Fruit fly (Drosophila melanogaster) whole organism: Measurements from ENCODE around the gene fit.

Source experiments
- CG8478 ChIP-seq: fragments of >200 bp; optimal IDR thresholded peaks from 2 replicates; lab custom pipeline; 2018; ENCODE audit warnings: inconsistent platforms
- Dll ChIP-seq: fragments of >200 bp; optimal IDR thresholded peaks from 2 replicates; lab custom pipeline; 2017
- EcR ChIP-seq, 2 experiments: fragments of >200 bp; optimal IDR thresholded peaks; 2 replicates each; lab custom pipeline; 2017; ENCODE audit warnings: missing biosample characterization in 2 of 2, missing genetic modification characterization in 2 of 2, missing genetic modification reagents in 2 of 2
- pan ChIP-seq: fragments of >200 bp; optimal IDR thresholded peaks from 2 replicates; lab custom pipeline; 2017
- psq ChIP-seq: fragments of >200 bp; optimal IDR thresholded peaks from 2 replicates; lab custom pipeline; 2017
- usp ChIP-seq: fragments of >200 bp; optimal IDR thresholded peaks from 2 replicates; lab custom pipeline; 2017; ENCODE audit warnings: missing biosample characterization, missing genetic modification characterization, mixed read lengths

The fit gene

DNA sequence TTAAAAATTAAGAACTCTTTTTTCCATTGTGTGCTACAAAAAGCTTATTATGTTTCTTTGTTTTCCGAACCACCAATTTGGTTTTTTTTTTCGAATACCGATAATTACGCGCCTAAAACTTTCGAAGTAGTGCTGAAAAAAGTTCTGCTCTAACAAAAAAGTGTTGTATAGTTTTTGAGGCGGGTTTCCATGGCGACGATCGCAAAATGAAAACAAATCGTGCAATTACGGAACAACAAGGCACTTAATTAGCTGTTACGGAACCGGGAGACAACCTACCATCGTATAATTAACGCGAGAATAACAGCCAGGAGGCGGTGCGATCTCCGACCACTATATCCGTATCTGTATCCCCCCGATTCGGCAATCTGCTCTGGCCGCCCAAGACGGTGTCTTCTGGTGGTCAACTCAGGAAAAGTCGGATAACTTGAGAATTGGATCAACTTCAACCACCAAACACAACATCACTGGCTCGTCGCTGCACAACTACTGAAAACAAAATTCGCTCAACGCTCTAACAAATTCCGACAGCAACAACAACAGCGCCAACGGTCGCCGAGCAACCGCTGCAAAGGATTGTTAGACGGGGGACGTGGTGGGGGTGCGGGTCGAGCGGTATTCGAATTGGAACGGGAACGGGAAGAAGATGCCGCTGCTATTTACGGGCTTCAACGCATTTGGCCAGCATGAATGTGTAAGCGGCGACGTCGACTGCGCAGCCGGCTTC is 2.8 kb upstream of the fit start, which contains the start of the genes CG6678 and dnd:
Gene CG6678 (plus strand): TSS at position 169 of the 727 bp plus-strand sequence.
Gene dnd (minus strand): TSS at position 495 of the 727 bp plus-strand sequence.
- no peak for TF ChIP-seq usp (GFP tag; lab: Kevin White, UChicago)
- TF ChIP-seq pan = no peak
- TF ChIP-seq CG8478 (lab: Kevin White, UChicago) = no peak
- TF ChIP-seq psq (lab: Kevin White, UChicago) = no peak
- TF ChIP-seq EcR (GFP tag; optimal IDR thresholded peaks at IDR 0.05; lab: Kevin White, UChicago) = no peak
- no peak for TF ChIP-seq Dll (lab: Kevin White, UChicago)

DNA sequence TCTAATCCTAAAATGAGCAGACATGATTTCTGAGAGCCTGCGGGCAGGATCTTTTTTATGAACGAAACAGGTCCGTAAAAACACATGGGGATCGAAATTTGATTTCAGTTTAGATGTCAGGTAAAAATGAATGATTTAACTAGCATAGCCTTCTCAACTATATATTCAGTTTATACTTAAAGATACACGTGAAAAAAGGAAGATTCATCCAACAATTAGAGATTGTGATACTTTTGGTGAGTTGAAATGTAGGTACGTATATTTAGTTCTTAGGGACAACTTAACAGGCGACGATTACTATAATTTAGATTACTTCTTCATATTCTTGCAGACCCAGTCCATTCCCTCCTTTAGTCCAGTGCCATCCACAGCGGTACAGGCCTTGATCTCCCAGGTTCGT is 1.2 kb upstream of the fit start, which contains the start of gene CG17819:
Gene CG17819 (minus strand): TSS at position 101 of the 400 bp plus-strand sequence.
- TF ChIP-seq psq (lab: Kevin White, UChicago) (no peak), EcR (GFP tag; optimal IDR thresholded peaks at IDR 0.05; lab: Kevin White, UChicago) (no peak), CG8478 (lab: Kevin White, UChicago) (no peak), Dll (lab: Kevin White, UChicago) (no peak), usp (GFP tag; lab: Kevin White, UChicago) (no peak), pan (no peak)

DNA sequence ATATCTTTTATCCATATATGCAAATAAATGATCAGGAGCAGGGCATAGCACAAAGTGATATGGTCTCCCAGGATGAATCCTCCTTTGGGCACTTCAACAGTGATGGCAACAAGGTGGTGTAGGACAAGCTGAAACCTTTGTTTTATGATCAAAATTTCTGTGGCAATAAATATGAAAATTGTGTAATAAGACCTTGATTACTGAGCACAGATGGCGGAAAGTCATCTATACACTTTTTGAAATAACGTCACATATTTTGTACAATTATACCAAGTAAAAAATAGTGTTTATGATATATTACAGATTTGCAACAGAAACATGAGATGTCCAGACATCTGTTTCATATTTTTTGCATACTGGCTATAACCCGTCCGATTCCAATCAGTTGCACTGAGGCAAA is 3.7 kb downstream of the fit start, which contains the start of gene CG31465:
Gene CG31465 (plus strand): TSS at position 301 of the 400 bp plus-strand sequence.
- TF ChIP-seq Dll (lab: Kevin White, UChicago) (no peak), CG8478 (lab: Kevin White, UChicago) (no peak), EcR (GFP tag; optimal IDR thresholded peaks at IDR 0.05; lab: Kevin White, UChicago) (no peak), pan (no peak), psq (lab: Kevin White, UChicago) (no peak), usp (GFP tag; lab: Kevin White, UChicago) (no peak)

DNA sequence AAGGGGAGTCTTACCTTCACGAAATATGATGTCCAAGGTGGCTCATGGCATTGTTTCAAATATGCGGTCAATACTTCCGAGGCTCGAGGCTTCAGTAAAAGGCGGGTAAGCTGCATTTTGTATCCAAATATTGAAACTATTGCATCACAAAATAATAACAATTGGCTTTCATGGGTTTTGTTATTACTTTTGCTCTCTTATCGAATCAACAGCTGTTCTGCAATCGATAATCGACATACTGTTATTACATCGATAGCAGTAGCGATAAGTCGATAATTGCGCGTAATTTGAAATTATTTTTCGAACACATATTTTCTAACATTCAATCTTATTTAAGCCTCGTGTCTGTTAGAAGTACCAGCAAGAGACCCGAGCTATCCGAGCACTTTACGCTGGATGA is 5.8 kb downstream of the fit start, which contains the start of gene CG34148:
Gene CG34148 (minus strand): TSS at position 214 of the 400 bp plus-strand sequence.
- no peak for TF ChIP-seq pan
- no peak for TF ChIP-seq CG8478 (lab: Kevin White, UChicago)
- no peak for TF ChIP-seq psq (lab: Kevin White, UChicago)
- no peak for TF ChIP-seq EcR (GFP tag; optimal IDR thresholded peaks at IDR 0.05; lab: Kevin White, UChicago)
- no peak for TF ChIP-seq usp (GFP tag; lab: Kevin White, UChicago)
- no peak for TF ChIP-seq Dll (lab: Kevin White, UChicago)

DNA sequence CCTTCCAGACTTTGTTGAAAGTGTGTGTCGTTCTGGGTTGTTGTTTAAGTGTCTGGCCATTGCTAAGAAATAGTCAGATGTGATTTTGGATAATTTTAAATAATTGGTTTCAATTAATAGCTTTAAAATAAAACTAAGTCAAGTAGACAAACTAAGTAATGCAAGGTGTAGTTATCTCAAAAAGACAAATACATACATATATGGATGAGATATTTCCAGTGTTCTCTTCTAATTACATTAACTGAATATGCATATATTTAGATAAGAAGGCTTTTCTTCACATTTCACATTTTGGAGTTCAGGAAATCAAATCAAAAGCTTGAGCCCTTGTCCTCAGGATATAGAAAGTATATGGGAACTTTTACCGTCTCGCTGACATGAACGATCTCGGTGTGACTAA is 6.6 kb downstream of the fit start, which contains the start of gene P5CDh2:
Gene P5CDh2 (plus strand): TSS at position 301 of the 400 bp plus-strand sequence.
- TF ChIP-seq usp (GFP tag; lab: Kevin White, UChicago) = no peak
- no peak for TF ChIP-seq CG8478 (lab: Kevin White, UChicago)
- no peak for TF ChIP-seq psq (lab: Kevin White, UChicago)
- TF ChIP-seq EcR (GFP tag; optimal IDR thresholded peaks at IDR 0.05; lab: Kevin White, UChicago) = no peak
- no peak for TF ChIP-seq Dll (lab: Kevin White, UChicago)

DNA sequence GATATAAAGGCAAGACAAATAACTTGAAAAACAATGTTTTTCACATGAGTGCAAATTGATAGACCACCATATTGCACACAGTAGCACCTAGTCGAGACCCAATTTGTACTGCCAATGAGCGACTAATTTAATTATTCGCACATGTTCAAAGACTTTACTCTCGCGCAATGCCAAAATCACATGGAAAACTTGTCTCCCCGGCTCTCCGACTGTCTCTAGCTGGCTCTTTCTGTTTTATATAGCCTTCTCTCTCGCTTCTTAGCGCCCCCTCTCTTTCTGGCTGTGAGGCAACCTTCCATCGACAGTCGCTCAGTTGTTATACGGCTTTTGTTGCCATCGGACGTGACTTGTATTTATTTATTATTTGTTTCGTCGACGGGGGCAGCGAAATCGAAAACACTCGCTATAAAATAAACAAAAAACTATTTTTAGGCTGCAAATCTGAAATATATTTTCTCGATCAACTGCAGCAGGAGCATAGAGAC is 9.2 kb downstream of the fit start, which contains the start of gene CG6656:
Gene CG6656 (plus strand): TSS at position 312 of the 485 bp plus-strand sequence.
- TF ChIP-seq pan (peak; percentile 72), psq (lab: Kevin White, UChicago) (no peak), EcR (GFP tag; optimal IDR thresholded peaks at IDR 0.05; lab: Kevin White, UChicago) (no peak), Dll (lab: Kevin White, UChicago) (no peak), usp (GFP tag; lab: Kevin White, UChicago) (no peak), CG8478 (lab: Kevin White, UChicago) (peak; percentile 68)

DNA sequence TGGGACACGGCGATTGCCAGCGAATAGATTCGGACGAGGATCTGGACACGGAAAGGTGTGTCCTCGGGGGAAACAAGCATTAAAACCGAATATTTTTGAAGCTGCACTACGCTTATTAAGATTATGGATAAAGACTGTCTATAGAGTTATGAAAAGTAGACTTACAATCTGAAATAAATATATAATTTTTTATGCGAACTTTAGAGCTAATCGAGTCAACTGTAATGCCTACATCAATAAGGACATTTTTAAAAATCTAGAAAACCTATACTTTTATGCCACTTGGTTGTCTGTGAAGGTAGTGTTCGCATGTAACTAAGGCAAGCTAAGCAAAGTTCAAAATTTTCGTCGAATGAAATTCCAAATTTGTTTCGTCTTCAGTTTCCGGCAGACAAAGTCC is 10.8 kb downstream of the fit start, which contains the start of gene CG31178:
Gene CG31178 (plus strand): TSS at position 301 of the 400 bp plus-strand sequence.
- TF ChIP-seq psq (lab: Kevin White, UChicago) = no peak
- no peak for TF ChIP-seq pan
- no peak for TF ChIP-seq Dll (lab: Kevin White, UChicago)
- no peak for TF ChIP-seq CG8478 (lab: Kevin White, UChicago)
- TF ChIP-seq usp (GFP tag; lab: Kevin White, UChicago) = no peak
- no peak for TF ChIP-seq EcR (GFP tag; optimal IDR thresholded peaks at IDR 0.05; lab: Kevin White, UChicago)

DNA sequence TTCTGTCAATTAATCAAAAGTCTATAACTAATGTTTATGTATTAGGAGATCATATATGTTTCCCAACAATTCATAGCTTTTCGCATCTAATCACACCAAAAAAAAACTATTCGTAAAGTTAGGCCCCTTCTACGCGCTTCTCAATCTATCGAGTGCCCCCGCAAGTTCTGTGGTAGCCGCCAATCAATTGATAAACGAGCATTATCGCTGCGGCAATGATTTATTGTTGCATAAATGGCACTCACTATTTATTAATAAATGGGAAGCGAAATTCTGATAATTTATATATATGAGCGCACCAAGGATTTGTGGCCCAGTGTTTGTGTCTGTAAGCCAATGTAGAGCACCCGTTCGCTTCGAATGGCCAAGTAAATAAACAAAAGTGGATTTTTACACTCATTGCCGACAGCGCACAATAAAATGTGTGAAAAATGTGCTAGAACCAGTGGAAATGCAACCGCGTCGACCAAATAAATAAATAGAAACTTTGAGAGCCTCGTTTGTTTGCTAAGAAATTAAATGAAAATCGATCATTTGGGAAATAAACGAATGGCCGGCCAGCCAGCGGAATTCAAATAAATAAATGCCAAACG is 12.8 kb downstream of the fit start:
- TF ChIP-seq EcR (GFP tag; optimal IDR thresholded peaks at IDR 0.05; lab: Kevin White, UChicago) = no peak
- TF ChIP-seq Dll (lab: Kevin White, UChicago) = no peak
- TF ChIP-seq pan = no peak
- no peak for TF ChIP-seq usp (GFP tag; lab: Kevin White, UChicago)
- TF ChIP-seq CG8478 (lab: Kevin White, UChicago) = no peak
- TF ChIP-seq psq (lab: Kevin White, UChicago) = no peak

DNA sequence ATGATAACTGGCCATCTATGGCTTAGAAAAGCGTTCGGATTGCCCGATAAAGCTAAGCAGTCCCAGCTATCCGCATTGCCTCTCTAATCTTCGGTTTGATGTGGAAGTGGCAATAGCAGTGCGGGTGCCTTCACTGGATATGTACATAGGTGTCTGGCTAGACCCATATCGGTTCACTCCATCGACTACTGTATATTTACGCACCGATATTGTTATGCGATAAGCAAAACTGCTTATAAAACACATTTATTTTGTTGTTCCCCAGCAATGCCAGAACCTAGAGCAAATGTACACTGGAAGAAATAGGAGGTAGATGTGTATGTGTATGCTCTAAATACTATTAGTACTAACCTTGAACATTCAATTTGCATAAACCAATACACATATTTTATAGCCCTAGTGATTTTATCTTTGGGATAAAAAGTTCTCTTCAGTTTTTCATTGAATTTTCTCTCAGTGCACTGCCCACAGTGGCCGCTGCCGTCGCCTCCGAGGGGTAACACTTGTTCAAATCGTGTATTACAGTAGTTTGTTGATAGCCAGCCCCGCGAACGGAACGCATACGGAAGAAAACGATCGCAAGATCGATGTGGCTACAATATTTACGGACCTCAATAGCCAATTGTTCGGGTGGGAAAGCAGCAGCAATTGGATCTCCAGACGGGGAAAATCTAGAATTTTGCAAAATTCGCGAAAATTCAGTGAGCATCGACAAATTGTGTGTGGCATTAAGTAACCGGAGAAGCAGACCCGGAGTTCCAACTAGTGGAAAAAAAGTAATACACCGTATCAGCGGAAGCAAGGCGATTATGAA is 13.9 kb downstream of the fit start, which contains the start of gene CG31431:
Gene CG31431 (plus strand): TSS at position 524 of the 814 bp plus-strand sequence.
- TF ChIP-seq usp (GFP tag; lab: Kevin White, UChicago) = no peak
- no peak for TF ChIP-seq CG8478 (lab: Kevin White, UChicago)
- no peak for TF ChIP-seq Dll (lab: Kevin White, UChicago)
- TF ChIP-seq EcR (GFP tag; optimal IDR thresholded peaks at IDR 0.05; lab: Kevin White, UChicago) = no peak
- no peak for TF ChIP-seq pan
- no peak for TF ChIP-seq psq (lab: Kevin White, UChicago)

DNA sequence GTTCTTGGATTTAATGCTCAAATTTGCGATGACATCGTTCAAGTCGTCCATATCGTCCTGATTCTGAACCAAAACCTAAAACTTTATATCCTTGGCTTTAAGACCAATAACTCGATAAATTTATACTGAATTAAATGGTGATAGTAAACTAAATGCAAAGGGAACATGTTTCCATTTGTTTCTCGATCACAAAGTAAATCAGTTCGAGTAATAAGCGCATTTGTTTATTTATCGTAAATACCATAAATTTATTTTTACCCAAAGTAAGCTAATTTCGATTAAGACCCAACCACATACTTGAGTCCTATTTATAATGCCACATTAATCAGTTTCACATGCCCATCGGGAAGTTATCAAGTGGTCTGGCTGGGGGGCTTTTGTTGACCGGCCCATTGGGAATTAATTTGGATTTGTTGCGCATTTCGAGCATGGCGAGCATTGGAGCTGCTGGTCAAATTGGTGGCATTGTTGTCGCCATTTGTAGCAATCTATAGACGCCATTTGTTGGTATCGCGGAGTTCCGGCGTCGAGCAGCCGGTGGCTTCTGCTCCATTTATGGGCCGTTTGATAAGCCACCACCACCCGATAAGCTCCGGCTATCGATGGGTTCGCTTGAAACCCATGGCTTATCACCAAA is 14.7 kb downstream of the fit start, which contains the start of gene CG31174:
Gene CG31174 (minus strand): TSS at position 51 of the 637 bp plus-strand sequence.
- TF ChIP-seq CG8478 (lab: Kevin White, UChicago) (no peak), pan (no peak), psq (lab: Kevin White, UChicago) (no peak), usp (GFP tag; lab: Kevin White, UChicago) (no peak), EcR (GFP tag; optimal IDR thresholded peaks at IDR 0.05; lab: Kevin White, UChicago) (no peak), Dll (lab: Kevin White, UChicago) (no peak)
